Fruit fly (Drosophila melanogaster) whole organism, pupa: ENCODE data around the gene Rad23.

ENCODE experiments used
- CG12605 ChIP-seq: fragments of 200-800 bp; sonication (Bioruptor generic); IDR thresholded peaks from 2 replicates; pipeline ENCODE4 v1.3.6; 2022; ENCODE audit warnings: missing biosample characterization, missing genetic modification characterization
- CG32121 ChIP-seq: fragments of 200-800 bp; sonication (Bioruptor generic); IDR thresholded peaks from 2 replicates; pipeline ENCODE4 v1.3.6; 2022; ENCODE audit warnings: missing biosample characterization, missing genetic modification characterization
- EcR ChIP-seq: fragments of 200-800 bp; sonication (Bioruptor generic); optimal IDR thresholded peaks from 3 replicates; lab custom pipeline; 2019; ENCODE audit warnings: missing biosample characterization, missing genetic modification characterization, mild to moderate bottlenecking, moderate library complexity, missing genetic modification reagents
- Pif1A ChIP-seq: fragments of 200-800 bp; sonication (Bioruptor generic); optimal IDR thresholded peaks from 3 replicates; lab custom pipeline; 2016; ENCODE audit warnings: missing biosample characterization, missing genetic modification characterization
- Pif1B ChIP-seq: fragments of 200-800 bp; sonication (Bioruptor generic); optimal IDR thresholded peaks from 3 replicates; lab custom pipeline; 2016; ENCODE audit warnings: missing biosample characterization, missing genetic modification characterization
- gl ChIP-seq: fragments of 200-800 bp; sonication (Bioruptor generic); optimal IDR thresholded peaks from 2 replicates; lab custom pipeline; 2018; ENCODE audit warnings: missing biosample characterization, mild to moderate bottlenecking, missing genetic modification characterization

- no peak for TF ChIP-seq CG32121 (GFP tag; lab: Robert Waterston, UW)
- no peak for TF ChIP-seq CG12605 (GFP tag; lab: Robert Waterston, UW)
- no peak for TF ChIP-seq Pif1A (GFP tag; lab: Kevin White, UChicago)
- TF ChIP-seq gl (tag; lab: Kevin White, UChicago), result no peak
- no peak for TF ChIP-seq Pif1B
- no peak for TF ChIP-seq EcR
Observed at dm6 chr4:292403-292802, 15.5 kb upstream of the Rad23 start.
